Fruit fly (Drosophila melanogaster) whole organism, wandering third instar larva: ENCODE data around the gene zye.

Experiments used
- CG32264 ChIP-seq: fragments of 200-800 bp; sonication (Bioruptor generic); optimal IDR thresholded peaks from 2 replicates; lab custom pipeline; 2016; ENCODE audit warnings: missing biosample characterization, missing genetic modification characterization
- CG9705 ChIP-seq: fragments of 200-800 bp; sonication (Bioruptor generic); optimal IDR thresholded peaks from 2 replicates; lab custom pipeline; 2018; ENCODE audit warnings: missing biosample characterization, mild to moderate bottlenecking, missing genetic modification characterization
- Dfd ChIP-seq: fragments of >200 bp; optimal IDR thresholded peaks from 2 replicates; lab custom pipeline; 2017; ENCODE audit warnings: missing biosample characterization, missing genetic modification characterization
- Dif ChIP-seq: fragments of 200-275, 200-300 bp; sonication (Bioruptor generic); optimal IDR thresholded peaks from 2 replicates; lab custom pipeline; 2018; ENCODE audit warnings: missing biosample characterization, missing genetic modification characterization; ENCODE audit not compliant: partially characterized antibody
- GATAd ChIP-seq: sonication (Bioruptor generic); optimal IDR thresholded peaks from 2 replicates; lab custom pipeline; 2016; ENCODE audit warnings: missing biosample characterization, missing genetic modification characterization
- HLH106 ChIP-seq: fragments of 200-800 bp; optimal IDR thresholded peaks from 3 replicates; lab custom pipeline; 2019; ENCODE audit warnings: missing biosample characterization, mild to moderate bottlenecking, missing genetic modification characterization, moderate library complexity
- Hnf4 ChIP-seq: fragments of 200-800 bp; sonication (Bioruptor generic); optimal IDR thresholded peaks from 2 replicates; lab custom pipeline; 2016; ENCODE audit warnings: missing biosample characterization, mild to moderate bottlenecking, missing genetic modification characterization
- Hr78 ChIP-seq: fragments of >200 bp; optimal IDR thresholded peaks from 2 replicates; lab custom pipeline; 2017; ENCODE audit warnings: missing biosample characterization, missing genetic modification characterization
- Hr83 ChIP-seq: fragments of 200-300 bp; sonication (Bioruptor generic); optimal IDR thresholded peaks from 2 replicates; lab custom pipeline; 2016; ENCODE audit warnings: missing biosample characterization, mild to moderate bottlenecking, missing genetic modification characterization, moderate library complexity; ENCODE audit not compliant: poor library complexity, severe bottlenecking
- Jra ChIP-seq: sonication (Bioruptor generic); optimal IDR thresholded peaks from 2 replicates; lab custom pipeline; 2016; ENCODE audit warnings: missing biosample characterization, missing genetic modification characterization
- Mio ChIP-seq: sonication (Bioruptor generic); optimal IDR thresholded peaks from 2 replicates; lab custom pipeline; 2016; ENCODE audit warnings: missing biosample characterization, missing genetic modification characterization
- Myc ChIP-seq: fragments of >200 bp; optimal IDR thresholded peaks from 2 replicates; lab custom pipeline; 2017
- OdsH ChIP-seq: fragments of 200-800 bp; sonication (Bioruptor generic); optimal IDR thresholded peaks from 2 replicates; lab custom pipeline; 2016; ENCODE audit warnings: missing biosample characterization, mild to moderate bottlenecking, missing genetic modification characterization
- Rel ChIP-seq, 2 experiments: fragments of 200-800 bp; sonication (Bioruptor generic) in 1 of 2; optimal IDR thresholded peaks; 2 replicates in 1 of 2; 3 replicates in 1 of 2; lab custom pipeline; 2016 to 2019; ENCODE audit warnings: mild to moderate bottlenecking in 2 of 2, missing biosample characterization in 2 of 2, missing genetic modification characterization in 2 of 2, moderate library complexity in 1 of 2
- Sp1 ChIP-seq: fragments of 200-800 bp; sonication (Bioruptor generic); optimal IDR thresholded peaks from 3 replicates; lab custom pipeline; 2019; ENCODE audit warnings: missing biosample characterization, mild to moderate bottlenecking, missing genetic modification characterization, moderate library complexity
- Vsx2 ChIP-seq: fragments of 200-300, 225-300 bp; sonication (Bioruptor generic); optimal IDR thresholded peaks from 2 replicates; lab custom pipeline; 2018; ENCODE audit warnings: missing biosample characterization, missing genetic modification characterization; ENCODE audit not compliant: partially characterized antibody
- br ChIP-seq: fragments of 200-800 bp; sonication (Bioruptor generic); optimal IDR thresholded peaks from 2 replicates; lab custom pipeline; 2016; ENCODE audit warnings: missing biosample characterization, missing genetic modification characterization
- brk ChIP-seq: fragments of 200-800 bp; sonication (Bioruptor generic); optimal IDR thresholded peaks from 2 replicates; lab custom pipeline; 2016; ENCODE audit warnings: missing biosample characterization, mild to moderate bottlenecking, missing genetic modification characterization
- dl ChIP-seq, 2 experiments: fragments of 175-275, 200-275 bp in 1 of 2; fragments of 200-275 bp in 1 of 2; sonication (Bioruptor generic); optimal IDR thresholded peaks; lab custom pipeline; 2018; ENCODE audit warnings: mild to moderate bottlenecking in 2 of 2, missing biosample characterization in 2 of 2, missing genetic modification characterization in 2 of 2, moderate library complexity in 2 of 2; ENCODE audit not compliant: partially characterized antibody in 2 of 2, insufficient read depth in 1 of 2
- dmrt93B ChIP-seq: fragments of 200-800 bp; sonication (Bioruptor generic); optimal IDR thresholded peaks from 2 replicates; lab custom pipeline; 2018; ENCODE audit warnings: missing biosample characterization, mild to moderate bottlenecking, missing genetic modification characterization
- ey ChIP-seq: fragments of 200-800 bp; sonication (Bioruptor generic); optimal IDR thresholded peaks from 2 replicates; lab custom pipeline; 2016; ENCODE audit warnings: missing biosample characterization, missing genetic modification characterization
- foxo ChIP-seq, 2 experiments: fragments of 200-800 bp; sonication (Bioruptor generic); optimal IDR thresholded peaks; 2 replicates in 1 of 2; 3 replicates in 1 of 2; lab custom pipeline; 2016 to 2017; ENCODE audit warnings: missing biosample characterization in 2 of 2, missing genetic modification characterization in 2 of 2
- fru ChIP-seq: fragments of 200-800 bp; sonication (Bioruptor generic); optimal IDR thresholded peaks from 3 replicates; lab custom pipeline; 2016; ENCODE audit warnings: missing biosample characterization, mild to moderate bottlenecking, missing genetic modification characterization
- h ChIP-seq: fragments of 200-800 bp; sonication (Bioruptor generic); optimal IDR thresholded peaks from 3 replicates; lab custom pipeline; 2016; ENCODE audit warnings: missing biosample characterization, mild to moderate bottlenecking, missing genetic modification characterization
- jim ChIP-seq: fragments of 175-275, 200-325 bp; sonication (Bioruptor generic); optimal IDR thresholded peaks from 2 replicates; lab custom pipeline; 2016; ENCODE audit warnings: missing biosample characterization, mild to moderate bottlenecking, missing genetic modification characterization
- lola ChIP-seq: fragments of >200 bp; optimal IDR thresholded peaks from 2 replicates; lab custom pipeline; 2017; ENCODE audit warnings: missing biosample characterization, missing genetic modification characterization
- pan ChIP-seq: fragments of >200 bp; optimal IDR thresholded peaks from 2 replicates; lab custom pipeline; 2017
- psq ChIP-seq: fragments of 200-800 bp; sonication (Bioruptor generic); optimal IDR thresholded peaks from 3 replicates; lab custom pipeline; 2017; ENCODE audit warnings: missing biosample characterization, mild to moderate bottlenecking, missing genetic modification characterization, moderate library complexity
- rgr ChIP-seq: fragments of 200-800 bp; sonication (Bioruptor generic); optimal IDR thresholded peaks from 3 replicates; lab custom pipeline; 2016; ENCODE audit warnings: missing biosample characterization, mild to moderate bottlenecking, missing genetic modification characterization
- sage ChIP-seq: fragments of 200-800 bp; sonication (Bioruptor generic); optimal IDR thresholded peaks from 2 replicates; lab custom pipeline; 2016; ENCODE audit warnings: missing biosample characterization, mild to moderate bottlenecking, missing genetic modification characterization
- sv ChIP-seq: fragments of 200-800 bp; sonication (Bioruptor generic); optimal IDR thresholded peaks from 3 replicates; lab custom pipeline; 2016; ENCODE audit warnings: missing biosample characterization, missing genetic modification characterization
- tai ChIP-seq: sonication (Bioruptor generic); optimal IDR thresholded peaks from 2 replicates; lab custom pipeline; 2016; ENCODE audit warnings: missing biosample characterization, missing genetic modification characterization
- usp ChIP-seq: fragments of >200 bp; optimal IDR thresholded peaks from 2 replicates; lab custom pipeline; 2017; ENCODE audit warnings: missing biosample characterization, missing genetic modification characterization
- woc ChIP-seq: sonication (Bioruptor generic); optimal IDR thresholded peaks from 2 replicates; lab custom pipeline; 2016; ENCODE audit warnings: missing biosample characterization, mild to moderate bottlenecking, missing genetic modification characterization

zye gene

DNA sequence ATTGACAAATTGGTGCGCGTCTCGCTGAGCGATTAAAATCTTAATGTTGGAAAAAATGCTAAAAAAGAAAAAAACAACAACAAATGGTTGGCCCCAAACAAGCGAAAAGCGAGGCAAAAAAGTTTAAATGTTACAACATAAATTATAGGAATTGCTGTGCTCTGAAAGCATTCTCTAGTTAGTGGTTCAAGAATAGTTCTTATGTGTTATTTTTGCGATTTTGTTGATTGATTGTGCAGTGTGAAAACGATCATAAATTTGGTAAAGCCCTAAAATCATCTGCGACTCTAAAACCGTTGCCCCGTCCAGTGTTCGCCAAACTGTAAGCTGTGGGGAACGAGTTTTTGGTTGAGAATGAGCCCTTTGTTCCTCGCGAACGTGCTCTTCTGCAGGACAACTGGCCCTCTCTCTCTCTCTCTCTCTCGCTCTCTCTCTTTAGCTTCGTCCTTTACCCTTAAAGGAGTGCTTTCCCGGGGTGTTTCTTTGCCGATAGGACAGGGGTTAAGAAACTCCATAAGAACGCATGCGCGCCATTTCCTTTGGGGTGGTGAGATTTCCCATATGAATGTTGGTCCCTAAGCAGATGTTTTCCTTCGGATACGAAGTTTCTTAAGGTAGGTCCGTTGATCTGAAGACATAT lies 29.4 kb downstream of the zye start:
- TF ChIP-seq dl (GFP tag; optimal IDR thresholded peaks at IDR 0.05; lab: Kevin White, UChicago; ENCODE audit: insufficient read depth in 1 of 2, partially characterized antibody in 2 of 2) (peak; percentile 6 to 73), Myc (peak; percentile 64), Dif (peak; percentile 67), Jra (GFP tag; lab: Kevin White, UChicago) (no peak), br (GFP tag; lab: Kevin White, UChicago) (no peak)

DNA sequence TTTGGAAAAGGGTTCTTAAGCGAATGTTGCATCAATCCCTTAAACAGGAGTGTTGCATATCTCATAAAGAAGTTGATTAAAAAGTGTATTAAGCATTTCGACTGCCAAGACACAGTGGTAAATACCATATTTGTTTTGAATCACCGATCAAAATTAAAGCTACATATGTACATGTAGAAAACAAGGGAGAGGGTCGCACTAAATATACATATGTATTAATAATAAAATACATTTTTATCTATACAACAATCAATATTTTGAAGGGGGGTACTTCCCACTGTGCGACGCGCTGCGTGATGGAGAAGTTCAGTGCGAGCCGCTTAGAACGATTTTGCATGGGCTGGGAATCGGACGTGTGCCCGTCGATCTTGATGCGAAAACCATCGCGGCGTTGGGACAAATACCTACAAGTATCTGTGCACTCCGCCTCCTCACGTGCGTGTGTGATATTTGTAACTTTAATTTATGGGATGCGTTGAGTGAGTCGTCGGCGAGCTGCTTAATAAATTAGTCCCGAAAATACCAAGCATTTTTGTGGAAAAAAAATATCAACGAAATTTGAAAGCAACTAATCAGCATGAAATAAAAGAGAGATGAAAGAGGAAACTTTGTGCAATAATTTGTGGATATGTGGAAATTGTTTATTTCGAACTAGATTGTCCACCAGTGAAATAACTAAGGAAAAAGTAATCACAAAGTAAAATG lies 31.6 kb downstream of the zye start:
- TF ChIP-seq foxo (GFP tag; optimal IDR thresholded peaks at IDR 0.05; lab: Kevin White, UChicago) (peak in 1 of 2 experiments; percentile 95), dl (GFP tag; optimal IDR thresholded peaks at IDR 0.05; lab: Kevin White, UChicago; ENCODE audit: insufficient read depth in 1 of 2, partially characterized antibody in 2 of 2) (no peak), Hnf4 (GFP tag; lab: Kevin White, UChicago) (peak; percentile 87), Hr83 (GFP tag; lab: Kevin White, UChicago) (peak; percentile 84), Jra (GFP tag; lab: Kevin White, UChicago) (peak; percentile 73), dmrt93B (GFP tag; lab: Kevin White, UChicago) (peak; percentile 73), brk (peak; percentile 92), Myc (no peak), GATAd (peak; percentile 59), Rel (GFP tag; optimal IDR thresholded peaks at IDR 0.05; lab: Kevin White, UChicago) (peak; percentile 75), Rel (tag; optimal IDR thresholded peaks at IDR 0.05; lab: Kevin White, UChicago) (peak; percentile 80), ey (peak; percentile 80), HLH106 (tag; lab: Kevin White, UChicago) (peak; percentile 84), Dfd (no peak), h (GFP tag; lab: Kevin White, UChicago) (peak; percentile 95), sage (GFP tag; lab: Kevin White, UChicago) (peak; percentile 86), lola (no peak), tai (GFP tag; lab: Kevin White, UChicago) (peak; percentile 65), woc (GFP tag; lab: Kevin White, UChicago) (peak; percentile 54), psq (GFP tag; lab: Kevin White, UChicago) (peak; percentile 88), rgr (peak; percentile 96), Hr78 (GFP tag; lab: Kevin White, UChicago) (no peak), pan (lab: Kevin White, UChicago) (no peak), CG9705 (no peak), CG32264 (GFP tag; lab: Kevin White, UChicago) (peak; percentile 61), sv (GFP tag; lab: Kevin White, UChicago) (peak; percentile 73), jim (GFP tag; lab: Kevin White, UChicago) (no peak), OdsH (GFP tag; lab: Kevin White, UChicago) (peak; percentile 92), Sp1 (peak; percentile 78), fru (GFP tag; lab: Kevin White, UChicago) (peak; percentile 90), br (GFP tag; lab: Kevin White, UChicago) (peak; percentile 82)

DNA sequence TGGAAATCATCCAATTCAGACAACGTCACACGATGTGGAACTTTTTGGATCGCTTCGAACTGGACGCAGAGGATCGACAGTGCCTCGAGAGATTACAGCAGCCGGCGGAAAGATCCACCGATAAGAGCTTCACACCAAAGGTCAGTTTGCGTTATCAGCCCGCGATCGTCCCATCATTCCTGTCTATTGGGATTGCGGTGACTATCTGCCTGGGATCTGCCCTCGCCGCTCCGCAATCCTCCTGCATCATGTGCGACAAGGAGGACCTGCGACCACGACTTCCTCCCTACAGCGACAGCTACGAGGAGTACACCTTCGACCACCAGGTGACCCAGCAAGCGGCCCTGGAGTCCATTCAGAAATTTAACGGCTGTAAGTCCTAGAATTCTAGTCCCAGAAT lies 32.6 kb downstream of the zye start:
- no peak for TF ChIP-seq br (GFP tag; lab: Kevin White, UChicago)
- TF ChIP-seq Rel (GFP tag; optimal IDR thresholded peaks at IDR 0.05; lab: Kevin White, UChicago): no peak
- peak; percentile 48 for TF ChIP-seq Rel (tag; optimal IDR thresholded peaks at IDR 0.05; lab: Kevin White, UChicago)

DNA sequence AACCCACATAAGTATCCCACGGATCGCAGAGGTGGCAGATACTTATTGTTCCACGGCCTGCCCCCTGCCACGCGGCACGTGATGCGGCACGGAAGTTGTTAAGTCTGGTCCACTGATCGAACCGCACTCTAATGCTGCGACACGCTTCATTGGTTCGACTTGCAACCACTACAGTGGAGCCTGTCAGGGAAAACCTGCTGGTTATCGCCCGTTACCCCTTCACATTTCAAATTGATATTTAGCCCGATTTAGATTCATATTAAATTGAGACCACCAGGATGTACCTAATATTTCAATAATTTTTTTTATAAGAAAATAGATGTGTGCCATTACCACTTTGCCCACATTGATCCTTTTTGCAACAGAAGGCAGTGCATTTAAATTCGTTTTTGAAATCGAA lies 33.9 kb downstream of the zye start:
- no peak for TF ChIP-seq pan (lab: Kevin White, UChicago)
- TF ChIP-seq ey: peak; percentile 25
- no peak for TF ChIP-seq Mio (GFP tag; lab: Kevin White, UChicago)
- TF ChIP-seq usp (GFP tag; lab: Kevin White, UChicago): no peak
- TF ChIP-seq Vsx2: no peak
- no peak for TF ChIP-seq Dif
- TF ChIP-seq, all 38 proteins: peak for 1
